Fruit fly (Drosophila melanogaster) whole organism, embryonic: ENCODE measurements around the gene CG15914.

Source experiments
- Ada2b ChIP-seq: fragments of 200-800 bp; sonication (Bioruptor generic); IDR thresholded peaks from 2 replicates; pipeline ENCODE4 v1.3.6; 2022; ENCODE audit warnings: missing biosample characterization, missing genetic modification characterization
- Antp ChIP-seq: fragments of 200-800 bp; sonication (Bioruptor generic); optimal IDR thresholded peaks from 3 replicates; lab custom pipeline; 2016; ENCODE audit warnings: missing biosample characterization, missing genetic modification characterization
- Bgb ChIP-seq: fragments of 200-800 bp; sonication (Bioruptor generic); IDR thresholded peaks from 2 replicates; pipeline ENCODE4 v1.3.6; 2022; ENCODE audit warnings: missing biosample characterization, missing genetic modification characterization; ENCODE audit not compliant: partially characterized antibody
- CG10431 ChIP-seq: fragments of 200-800 bp; sonication (Bioruptor generic); optimal IDR thresholded peaks from 3 replicates; lab custom pipeline; 2018; ENCODE audit warnings: missing biosample characterization, mild to moderate bottlenecking, missing genetic modification characterization
- CG10959 ChIP-seq: fragments of 200-800 bp; sonication (Bioruptor generic); IDR thresholded peaks from 2 replicates; pipeline ENCODE4 v1.3.6; 2022; ENCODE audit warnings: missing biosample characterization, missing genetic modification characterization
- CG10979 ChIP-seq: fragments of 200-800 bp; sonication (Bioruptor generic); optimal IDR thresholded peaks from 2 replicates; lab custom pipeline; 2018; ENCODE audit warnings: missing biosample characterization, mild to moderate bottlenecking, missing genetic modification characterization, moderate library complexity
- CG11696 ChIP-seq: fragments of 200-800 bp; sonication (Bioruptor generic); IDR thresholded peaks from 2 replicates; pipeline ENCODE4 v1.3.6; 2022; ENCODE audit warnings: missing biosample characterization, missing genetic modification characterization
- CG14965 ChIP-seq: fragments of 200-800 bp; sonication (Bioruptor generic); optimal IDR thresholded peaks from 2 replicates; lab custom pipeline; 2016; ENCODE audit warnings: missing biosample characterization, missing genetic modification characterization, borderline replicate concordance
- CG15601 ChIP-seq: fragments of 200-800 bp; sonication (Bioruptor generic); optimal IDR thresholded peaks from 3 replicates; lab custom pipeline; 2019; ENCODE audit warnings: missing biosample characterization, mild to moderate bottlenecking, missing genetic modification characterization, moderate library complexity
- CG16815 ChIP-seq: fragments of 200-800 bp; sonication (Bioruptor generic); optimal IDR thresholded peaks from 3 replicates; lab custom pipeline; 2017; ENCODE audit warnings: missing biosample characterization, mild to moderate bottlenecking, missing genetic modification characterization
- CG17328 ChIP-seq: fragments of 200-800 bp; sonication (Bioruptor generic); IDR thresholded peaks from 2 replicates; pipeline ENCODE4 v1.3.6; 2022; ENCODE audit warnings: missing biosample characterization, missing genetic modification characterization
- CG18011 ChIP-seq: fragments of 200-800 bp; sonication (Bioruptor generic); optimal IDR thresholded peaks from 2 replicates; lab custom pipeline; 2017; ENCODE audit warnings: missing biosample characterization, missing genetic modification characterization, mild to moderate bottlenecking, moderate library complexity, missing genotype
- CG18476 ChIP-seq: fragments of 200-800 bp; sonication (Bioruptor generic); optimal IDR thresholded peaks from 2 replicates; lab custom pipeline; 2016; ENCODE audit warnings: missing biosample characterization, mild to moderate bottlenecking, missing genetic modification characterization
- CG2678 ChIP-seq: fragments of 200-800 bp; sonication (Bioruptor generic); optimal IDR thresholded peaks from 3 replicates; lab custom pipeline; 2019; ENCODE audit warnings: missing biosample characterization, mild to moderate bottlenecking, missing genetic modification characterization, moderate library complexity
- CG30020 ChIP-seq: fragments of 200-800 bp; optimal IDR thresholded peaks from 2 replicates; lab custom pipeline; 2019; ENCODE audit warnings: missing biosample characterization, mild to moderate bottlenecking, missing genetic modification characterization, moderate library complexity
- CG3065 ChIP-seq: fragments of 200-800 bp; sonication (Bioruptor generic); optimal IDR thresholded peaks from 2 replicates; lab custom pipeline; 2016; ENCODE audit warnings: missing biosample characterization, missing genetic modification characterization
- CG34376 ChIP-seq: fragments of 200-800 bp; sonication (Bioruptor generic); optimal IDR thresholded peaks from 2 replicates; lab custom pipeline; 2018; ENCODE audit warnings: missing biosample characterization, mild to moderate bottlenecking, missing genetic modification characterization
- CG3726 ChIP-seq: fragments of 200-800 bp; sonication (Bioruptor generic); IDR thresholded peaks from 3 replicates; pipeline ENCODE4, ENCODE4 v1.3.6; 2022; ENCODE audit warnings: missing biosample characterization, missing genetic modification characterization
- CG4404 ChIP-seq: fragments of 200-800 bp; sonication (Bioruptor generic); IDR thresholded peaks from 2 replicates; pipeline ENCODE4 v1.3.6; 2022; ENCODE audit warnings: missing biosample characterization, missing genetic modification characterization
- CG7372 ChIP-seq: fragments of 200-800 bp; sonication (Bioruptor generic); IDR thresholded peaks from 2 replicates; pipeline ENCODE4 v1.3.6; 2022; ENCODE audit warnings: missing biosample characterization, missing genetic modification characterization
- Deaf1 ChIP-seq: fragments of 200-800 bp; optimal IDR thresholded peaks from 3 replicates; lab custom pipeline; 2019; ENCODE audit warnings: missing biosample characterization, mild to moderate bottlenecking, missing genetic modification characterization, moderate library complexity
- H2.0 ChIP-seq: fragments of 200-800 bp; sonication (Bioruptor generic); IDR thresholded peaks from 2 replicates; pipeline ENCODE4 v1.3.6; 2022; ENCODE audit warnings: missing biosample characterization, missing genetic modification characterization
- HLH54F ChIP-seq: fragments of 200-800 bp; sonication (Bioruptor generic); optimal IDR thresholded peaks from 3 replicates; lab custom pipeline; 2016; ENCODE audit warnings: missing biosample characterization, missing genetic modification characterization
- Med ChIP-seq: fragments of 200-800 bp; sonication (Bioruptor generic); peaks from one replicate; lab custom pipeline; 2016; ENCODE audit warnings: missing biosample characterization, missing genetic modification characterization, mild to moderate bottlenecking, inconsistent platforms, moderate library complexity
- Neu2 ChIP-seq: fragments of 200-800 bp; sonication (Bioruptor generic); optimal IDR thresholded peaks from 3 replicates; lab custom pipeline; 2016; ENCODE audit warnings: missing biosample characterization, missing genetic modification characterization, borderline replicate concordance
- Nf-YC ChIP-seq: fragments of 200-800 bp; optimal IDR thresholded peaks from 3 replicates; lab custom pipeline; 2019; ENCODE audit warnings: missing biosample characterization, mild to moderate bottlenecking, missing genetic modification characterization, moderate library complexity
- Scr ChIP-seq: fragments of 200-800 bp; sonication (Bioruptor generic); IDR thresholded peaks from 2 replicates; pipeline ENCODE4 v1.3.6; 2022; ENCODE audit warnings: missing biosample characterization, missing genetic modification characterization; ENCODE audit not compliant: partially characterized antibody
- ab ChIP-seq: fragments of 200-800 bp; sonication (Bioruptor generic); optimal IDR thresholded peaks from 2 replicates; lab custom pipeline; 2016; ENCODE audit warnings: missing biosample characterization, missing genetic modification characterization
- bbx ChIP-seq: fragments of 200-800 bp; sonication (Bioruptor generic); IDR thresholded peaks from 2 replicates; pipeline ENCODE4 v1.3.6; 2022; ENCODE audit warnings: missing biosample characterization, missing genetic modification characterization; ENCODE audit not compliant: partially characterized antibody
- bsh ChIP-seq, 2 experiments: fragments of 200-800 bp; sonication (Bioruptor generic); optimal IDR thresholded peaks; 2 replicates each; lab custom pipeline; 2017 to 2018; ENCODE audit warnings: mild to moderate bottlenecking in 2 of 2, missing biosample characterization in 2 of 2, missing genetic modification characterization in 2 of 2, moderate library complexity in 1 of 2
- crp ChIP-seq, 2 experiments: fragments of 200-800 bp; sonication (Bioruptor generic); optimal IDR thresholded peaks; 2 replicates in 1 of 2; 3 replicates in 1 of 2; lab custom pipeline; 2017; ENCODE audit warnings: missing biosample characterization in 2 of 2, missing genetic modification characterization in 2 of 2, mild to moderate bottlenecking in 1 of 2, moderate library complexity in 1 of 2
- fu2 ChIP-seq: fragments of 200-800 bp; sonication (Bioruptor generic); optimal IDR thresholded peaks from 2 replicates; lab custom pipeline; 2016; ENCODE audit warnings: missing biosample characterization, missing genetic modification characterization
- gfzf ChIP-seq: fragments of 200-800 bp; sonication (Bioruptor generic); optimal IDR thresholded peaks from 2 replicates; lab custom pipeline; 2016; ENCODE audit warnings: missing biosample characterization, mild to moderate bottlenecking, missing genetic modification characterization, moderate library complexity
- gsb ChIP-seq: fragments of 200-800 bp; sonication (Bioruptor generic); IDR thresholded peaks from 2 replicates; pipeline ENCODE4 v1.3.6; 2022; ENCODE audit warnings: missing biosample characterization, missing genetic modification characterization
- hbn ChIP-seq: fragments of 200-800 bp; sonication (Bioruptor generic); IDR thresholded peaks from 2 replicates; pipeline ENCODE4 v1.3.6; 2022; ENCODE audit warnings: missing biosample characterization, missing genetic modification characterization; ENCODE audit not compliant: partially characterized antibody
- hkb ChIP-seq, 2 experiments: fragments of 200-800 bp in 1 of 2; fragments of >200 bp in 1 of 2; sonication (Bioruptor generic) in 1 of 2; IDR thresholded peaks in 1 of 2; optimal IDR thresholded peaks in 1 of 2; 2 replicates each; pipeline versions ENCODE4 v1.3.6 to Lab custom; 2017 to 2022; ENCODE audit warnings: missing biosample characterization in 1 of 2, missing genetic modification characterization in 1 of 2
- kay ChIP-seq: fragments of 200-800 bp; sonication (Bioruptor generic); optimal IDR thresholded peaks from 2 replicates; lab custom pipeline; 2016; ENCODE audit warnings: missing biosample characterization, missing genetic modification characterization
- luna ChIP-seq: fragments of 200-800 bp; sonication (Bioruptor generic); optimal IDR thresholded peaks from 2 replicates; lab custom pipeline; 2016; ENCODE audit warnings: missing biosample characterization, missing genetic modification characterization
- mirr ChIP-seq: fragments of 200-800 bp; sonication (Bioruptor generic); optimal IDR thresholded peaks from 3 replicates; lab custom pipeline; 2018; ENCODE audit warnings: missing biosample characterization, mild to moderate bottlenecking, missing genetic modification characterization
- nmo ChIP-seq: fragments of 200-800 bp; sonication (Bioruptor generic); optimal IDR thresholded peaks from 2 replicates; lab custom pipeline; 2018; ENCODE audit warnings: missing biosample characterization, mild to moderate bottlenecking, missing genetic modification characterization, moderate library complexity
- pfk ChIP-seq: fragments of 200-800 bp; sonication (Bioruptor generic); optimal IDR thresholded peaks from 2 replicates; lab custom pipeline; 2018; ENCODE audit warnings: missing biosample characterization, mild to moderate bottlenecking, missing genetic modification characterization, moderate library complexity
- pnt ChIP-seq: fragments of 200-800 bp; sonication (Bioruptor generic); optimal IDR thresholded peaks from 3 replicates; lab custom pipeline; 2016; ENCODE audit warnings: missing biosample characterization, missing genetic modification characterization
- pros ChIP-seq: fragments of 200-800 bp; sonication (Bioruptor generic); optimal IDR thresholded peaks from 3 replicates; lab custom pipeline; 2019; ENCODE audit warnings: missing biosample characterization, mild to moderate bottlenecking, missing genetic modification characterization, moderate library complexity
- stwl ChIP-seq: fragments of 200-800 bp; sonication (Bioruptor generic); optimal IDR thresholded peaks from 3 replicates; lab custom pipeline; 2018; ENCODE audit warnings: missing biosample characterization, mild to moderate bottlenecking, missing genetic modification characterization, moderate library complexity
- tin ChIP-seq: fragments of 200-800 bp; sonication (Bioruptor generic); optimal IDR thresholded peaks from 3 replicates; lab custom pipeline; 2016; ENCODE audit warnings: missing biosample characterization, missing genetic modification characterization
- tll ChIP-seq, 2 experiments: fragments of 200-800 bp in 1 of 2; fragments of >200 bp in 1 of 2; sonication (Bioruptor generic) in 1 of 2; optimal IDR thresholded peaks; 2 replicates each; lab custom pipeline; 2017 to 2019; ENCODE audit warnings: missing biosample characterization in 2 of 2, missing genetic modification characterization in 2 of 2, mild to moderate bottlenecking in 1 of 2, moderate library complexity in 1 of 2
- usp ChIP-seq: fragments of >200 bp; optimal IDR thresholded peaks from 2 replicates; lab custom pipeline; 2017; ENCODE audit warnings: missing biosample characterization, missing genetic modification characterization
- yki ChIP-seq: fragments of >200 bp; optimal IDR thresholded peaks from 3 replicates; lab custom pipeline; 2018
- z ChIP-seq: fragments of 200-800 bp; sonication (Bioruptor generic); IDR thresholded peaks from 3 replicates; pipeline ENCODE4 v1.3.6; 2022; ENCODE audit warnings: missing biosample characterization, missing genetic modification characterization
- zfh2 ChIP-seq: fragments of 200-800 bp; sonication (Bioruptor generic); optimal IDR thresholded peaks from 2 replicates; lab custom pipeline; 2016; ENCODE audit warnings: missing biosample characterization, missing genetic modification characterization

Gene CG15914

dm6 chrX:15849021-15849420 is 4.2 kb upstream of the CG15914 start, which contains the start of gene sun (continued):
- TF ChIP-seq CG10431 (no peak), luna (GFP tag; lab: Kevin White, UChicago) (no peak), kay (GFP tag; lab: Kevin White, UChicago) (no peak), usp (GFP tag; lab: Kevin White, UChicago) (no peak), Antp (no peak), CG10959 (GFP tag; lab: Robert Waterston, UW) (no peak), bbx (GFP tag; lab: Robert Waterston, UW) (no peak), hbn (GFP tag; lab: Robert Waterston, UW) (no peak; the same call in 1 of the 2 replicates), CG34376 (no peak), tin (GFP tag; lab: Kevin White, UChicago) (no peak), CG3065 (GFP tag; lab: Kevin White, UChicago) (no peak), stwl (tag; lab: Kevin White, UChicago) (peak; percentile 56), Med (GFP tag; lab: Kevin White, UChicago) (peak; percentile 82), Nf-YC (tag; lab: Kevin White, UChicago) (no peak), fu2 (no peak), Bgb (GFP tag; lab: Robert Waterston, UW) (peak; percentile 38; the same call in 1 of the 2 replicates), gsb (GFP tag; lab: Robert Waterston, UW) (no peak), pnt (GFP tag; lab: Kevin White, UChicago) (no peak), H2.0 (GFP tag; lab: Robert Waterston, UW) (no peak), crp (GFP tag; optimal IDR thresholded peaks at IDR 0.05; lab: Kevin White, UChicago) (peak in 1 of 2 experiments; percentile 50), Ada2b (GFP tag; lab: Robert Waterston, UW) (no peak), hkb (optimal IDR thresholded peaks at IDR 0.05; lab: Kevin White, UChicago) (no peak), hkb (GFP tag; IDR thresholded peaks at IDR 0.05; lab: Robert Waterston, UW) (no peak), yki (lab: Kevin White, UChicago) (no peak), CG7372 (GFP tag; lab: Robert Waterston, UW) (no peak), ab (GFP tag; lab: Kevin White, UChicago) (no peak), z (no peak), CG3726 (GFP tag; lab: Robert Waterston, UW) (no peak), CG2678 (tag; lab: Kevin White, UChicago) (no peak), zfh2 (GFP tag; lab: Kevin White, UChicago) (no peak), Neu2 (no peak), tll (GFP tag; optimal IDR thresholded peaks at IDR 0.05; lab: Kevin White, UChicago) (no peak), pfk (GFP tag; lab: Kevin White, UChicago) (no peak), nmo (GFP tag; lab: Kevin White, UChicago) (peak; percentile 3), CG11696 (GFP tag; lab: Robert Waterston, UW) (no peak), pros (no peak), bsh (GFP tag; optimal IDR thresholded peaks at IDR 0.05; lab: Kevin White, UChicago) (no peak), CG10979 (no peak), CG15601 (tag; lab: Kevin White, UChicago) (no peak), CG4404 (GFP tag; lab: Robert Waterston, UW) (no peak), CG18011 (GFP tag; lab: Kevin White, UChicago) (no peak), CG14965 (GFP tag; lab: Kevin White, UChicago) (no peak), mirr (GFP tag; lab: Kevin White, UChicago) (no peak), CG17328 (GFP tag; lab: Robert Waterston, UW) (no peak), HLH54F (GFP tag; lab: Kevin White, UChicago) (no peak), Deaf1 (no peak), CG16815 (GFP tag; lab: Kevin White, UChicago) (no peak), CG30020 (tag; lab: Kevin White, UChicago) (peak; percentile 82), gfzf (GFP tag; lab: Kevin White, UChicago) (peak; percentile 78), CG18476 (no peak), Scr (GFP tag; lab: Robert Waterston, UW) (peak; percentile 20; the same call in 1 of the 2 replicates)
